Worm (Caenorhabditis elegans): Measurements from ENCODE around the gene Y64H9A.2.

The Y64H9A.2 gene

ce11 chrX:4997548-4998087, 46.2 kb upstream of the Y64H9A.2 start, which contains the start of gene ZC8.6 (continued):
- no peak for TF ChIP-seq T26A8.4 (GFP tag; IDR thresholded peaks at IDR 0.05)
- no peak for TF ChIP-seq nhr-237 (tag; optimal IDR thresholded peaks at IDR 0.05)
- no peak for TF ChIP-seq rbr-2 (tag; optimal IDR thresholded peaks at IDR 0.05)
- TF ChIP-seq dpl-1 (GFP tag; optimal IDR thresholded peaks at IDR 0.05) = peak; percentile 14
- no peak for TF ChIP-seq mdt-29 (GFP tag; IDR thresholded peaks at IDR 0.05)
- TF ChIP-seq duxl-1 (tag; optimal IDR thresholded peaks at IDR 0.05; ENCODE audit: poor library complexity) = no peak
- no peak for TF ChIP-seq mes-2 (tag; optimal IDR thresholded peaks at IDR 0.05; ENCODE audit: poor library complexity, severe bottlenecking)
- peak; percentile 13 for TF ChIP-seq hlh-30 (tag; optimal IDR thresholded peaks at IDR 0.05; ENCODE audit: insufficient read depth)
- peak; percentile 26 for TF ChIP-seq mxl-3 (GFP tag; optimal IDR thresholded peaks at IDR 0.05)
- TF ChIP-seq nhr-48 (tag; optimal IDR thresholded peaks at IDR 0.05) = no peak
- TF ChIP-seq spr-3 (GFP tag; optimal IDR thresholded peaks at IDR 0.05) = no peak
- TF ChIP-seq D1046.2 (GFP tag; IDR thresholded peaks at IDR 0.05) = no peak
- TF ChIP-seq hif-1 (tag; optimal IDR thresholded peaks at IDR 0.05) = peak in 1 of 2 experiments; percentile 27
- TF ChIP-seq zip-11 (GFP tag; IDR thresholded peaks at IDR 0.05) = no peak
- no peak for TF ChIP-seq ZK337.2 (GFP tag; IDR thresholded peaks at IDR 0.05)
- TF ChIP-seq hmg-1.1 (GFP tag; IDR thresholded peaks at IDR 0.05) = peak; percentile 65
- no peak for TF ChIP-seq ces-1 (GFP tag; optimal IDR thresholded peaks at IDR 0.05)
- peak; percentile 46 for TF ChIP-seq lin-13 (GFP tag; optimal IDR thresholded peaks at IDR 0.05)
- TF ChIP-seq fkh-10 (GFP tag; optimal IDR thresholded peaks at IDR 0.05) = no peak
- no peak for TF ChIP-seq lsy-2 (tag; optimal IDR thresholded peaks at IDR 0.05)
- TF ChIP-seq nhr-10 (tag; optimal IDR thresholded peaks at IDR 0.05) = no peak
- TF ChIP-seq sdz-12 (GFP tag; optimal IDR thresholded peaks at IDR 0.05) = no peak
- no peak for TF ChIP-seq nhr-42 (GFP tag; IDR thresholded peaks at IDR 0.05)
- no peak for TF ChIP-seq egl-27 (tag; optimal IDR thresholded peaks at IDR 0.05)
- no peak for TF ChIP-seq nhr-25 (tag; optimal IDR thresholded peaks at IDR 0.05; ENCODE audit: borderline replicate concordance, insufficient read depth)
- no peak for TF ChIP-seq spr-1 (tag; optimal IDR thresholded peaks at IDR 0.05)
- TF ChIP-seq nhr-6 (tag; optimal IDR thresholded peaks at IDR 0.05) = no peak
- TF ChIP-seq pqm-1 (tag; optimal IDR thresholded peaks at IDR 0.05) = peak; percentile 3
- no peak for TF ChIP-seq nhr-111 (GFP tag; optimal IDR thresholded peaks at IDR 0.05)
- no peak for TF ChIP-seq daf-12 (tag; optimal IDR thresholded peaks at IDR 0.05)
- TF ChIP-seq vab-7 (GFP tag; IDR thresholded peaks at IDR 0.05) = no peak
- TF ChIP-seq Y105C5A.15 (GFP tag; IDR thresholded peaks at IDR 0.05) = no peak
- no peak for TF ChIP-seq daf-16 (GFP tag; optimal IDR thresholded peaks at IDR 0.05)
- peak; percentile 25 for TF ChIP-seq daf-16 (tag; optimal IDR thresholded peaks at IDR 0.05)
- TF ChIP-seq Y48G9A.11 (GFP tag; IDR thresholded peaks at IDR 0.05) = no peak
- no peak for TF ChIP-seq ceh-20 (GFP tag; IDR thresholded peaks at IDR 0.05)
- no peak for TF ChIP-seq unc-130 (GFP tag; optimal IDR thresholded peaks at IDR 0.05)
- TF ChIP-seq mep-1 (tag; optimal IDR thresholded peaks at IDR 0.05) = peak; percentile 71
- TF ChIP-seq dve-1 (tag; optimal IDR thresholded peaks at IDR 0.05; ENCODE audit: insufficient read depth) = peak; percentile 53
- TF ChIP-seq ceh-44 (GFP tag; IDR thresholded peaks at IDR 0.05) = no peak
- TF ChIP-seq set-16 (GFP tag; IDR thresholded peaks at IDR 0.05) = no peak
- peak; percentile 67 for TF ChIP-seq hlh-11 (tag; optimal IDR thresholded peaks at IDR 0.05)
- no peak for TF ChIP-seq lin-1 (GFP tag; IDR thresholded peaks at IDR 0.05)
- TF ChIP-seq skn-1 (tag; optimal IDR thresholded peaks at IDR 0.05) = no peak
- peak; percentile 90 for TF ChIP-seq lin-38 (GFP tag; IDR thresholded peaks at IDR 0.05)
- no peak for TF ChIP-seq F44E2.7 (GFP tag; IDR thresholded peaks at IDR 0.05)
- no peak for TF ChIP-seq ctbp-1 (GFP tag; IDR thresholded peaks at IDR 0.05)
- TF ChIP-seq F26F4.8 (GFP tag; conservative IDR thresholded peaks at IDR 0.05) = no peak
- no peak for TF ChIP-seq ztf-11 (tag; optimal IDR thresholded peaks at IDR 0.05)
- TF ChIP-seq jun-1 (tag; optimal IDR thresholded peaks at IDR 0.05) = no peak
- TF ChIP-seq unc-39 (tag; optimal IDR thresholded peaks at IDR 0.05) = no peak
